Worm (Caenorhabditis elegans) whole organism, mixed stage, embryonic: Measurements from ENCODE around the gene fbxb-61.
"Not testable (repeated sequence)": the region's sequence is repeated elsewhere in the genome, so short reads cannot be mapped to it uniquely, and the experiment has no call there.

Experiments used
- blmp-1 ChIP-seq: fragments of 150-350 bp; optimal IDR thresholded peaks from 2 replicates; lab custom pipeline; 2014; ENCODE audit warnings: missing biosample characterization, missing genetic modification characterization
- ces-1 ChIP-seq: fragments of 150-350 bp; optimal IDR thresholded peaks from 2 replicates; lab custom pipeline; 2014; ENCODE audit warnings: missing biosample characterization, missing genetic modification reagents, missing genetic modification characterization
- cnd-1 ChIP-seq: fragments of 200-800 bp; sonication (Bioruptor generic); optimal IDR thresholded peaks from 2 replicates; lab custom pipeline; 2018; ENCODE audit warnings: mild to moderate bottlenecking, missing genetic modification characterization, missing compliant biosample characterization
- drap-1 ChIP-seq: fragments of 200-800 bp; sonication (Bioruptor generic); optimal IDR thresholded peaks from 3 replicates; lab custom pipeline; 2018; ENCODE audit warnings: mild to moderate bottlenecking, missing genetic modification characterization, missing compliant biosample characterization
- elt-1 ChIP-seq: sonication (generic microtip); optimal IDR thresholded peaks from 2 replicates; lab custom pipeline; 2017; ENCODE audit warnings: missing genetic modification characterization, mild to moderate bottlenecking, missing compliant biosample characterization, antibody characterized with exemption, moderate library complexity, borderline replicate concordance; ENCODE audit not compliant: insufficient read depth
- lsy-2 ChIP-seq: fragments of 150-350 bp; optimal IDR thresholded peaks from 2 replicates; lab custom pipeline; 2014; ENCODE audit warnings: missing biosample characterization, missing genetic modification characterization
- nhr-237 ChIP-seq: fragments of 150-350 bp; optimal IDR thresholded peaks from 2 replicates; lab custom pipeline; 2014; ENCODE audit warnings: missing biosample characterization, missing genetic modification characterization
- nhr-76 ChIP-seq: sonication (generic microtip); optimal IDR thresholded peaks from 2 replicates; lab custom pipeline; 2017; ENCODE audit warnings: missing biosample characterization, missing genetic modification characterization
- pha-4 ChIP-seq: fragments of 150-350 bp; optimal IDR thresholded peaks from 2 replicates; lab custom pipeline; 2018; ENCODE audit warnings: missing biosample characterization, missing genetic modification reagents, missing genetic modification characterization
- unc-120 ChIP-seq: sonication (generic microtip); optimal IDR thresholded peaks from 2 replicates; lab custom pipeline; 2017; ENCODE audit warnings: missing genetic modification characterization, missing compliant biosample characterization; ENCODE audit not compliant: poor library complexity, severe bottlenecking
- unc-39 ChIP-seq: fragments of 150-350 bp; optimal IDR thresholded peaks from 2 replicates; lab custom pipeline; 2014; ENCODE audit warnings: missing biosample characterization, missing genetic modification characterization

DNA sequence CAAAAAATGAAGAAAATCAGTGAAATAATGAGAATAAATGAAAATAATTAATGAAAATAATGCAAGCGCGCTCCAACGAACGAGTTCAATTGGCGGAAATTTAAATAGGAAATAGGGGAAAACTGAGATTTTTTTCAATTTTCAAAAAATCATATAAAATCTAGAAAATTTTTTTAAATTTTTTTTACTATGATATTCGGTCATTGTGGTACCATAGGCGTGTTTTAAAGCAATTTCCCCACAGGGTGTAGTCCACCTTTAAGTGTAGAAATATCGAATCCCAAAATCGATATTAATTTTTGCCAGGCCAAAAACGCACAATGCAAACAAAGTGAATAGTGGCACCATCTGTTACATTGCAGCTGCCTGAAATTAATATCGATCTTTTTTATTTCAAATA, 39.8 kb upstream of the fbxb-61 start, which contains the start of gene F21D9.1:
- TF ChIP-seq nhr-76; unc-120 (tag; lab: Kevin White, UChicago); drap-1; pha-4 (tag; lab: Kevin White, UChicago); nhr-237; unc-39 (tag; lab: Kevin White, UChicago); elt-1 (tag; lab: Kevin White, UChicago); ces-1; lsy-2; cnd-1 (tag; lab: Kevin White, UChicago); blmp-1 (tag; lab: Kevin White, UChicago): not testable (repeated sequence)
